Worm (Caenorhabditis elegans) whole organism, young adult: ENCODE measurements around the gene Y15E3A.5.

ENCODE experiments used
- cebp-1 ChIP-seq, 2 experiments: fragments of 200-800 bp in 1 of 2; sonication (Bioruptor generic) in 1 of 2; sonication (generic microtip) in 1 of 2; IDR thresholded peaks in 1 of 2; optimal IDR thresholded peaks in 1 of 2; 2 replicates each; pipeline versions ENCODE4 v1.3.6 to Lab custom; 2017 to 2022; ENCODE audit warnings: missing compliant biosample characterization in 2 of 2, missing genetic modification characterization in 2 of 2, mild to moderate bottlenecking in 1 of 2, missing genetic modification reagents in 1 of 2, moderate library complexity in 1 of 2
- dpl-1 ChIP-seq: fragments of 150-350 bp; optimal IDR thresholded peaks from 2 replicates; lab custom pipeline; 2014; ENCODE audit warnings: missing biosample characterization, missing genetic modification reagents, missing genetic modification characterization
- efl-1 ChIP-seq: fragments of 150-350 bp; optimal IDR thresholded peaks from 2 replicates; lab custom pipeline; 2014; ENCODE audit warnings: missing biosample characterization, missing genetic modification reagents, missing genetic modification characterization
- ets-4 ChIP-seq: fragments of 200-800 bp; sonication (Bioruptor generic); optimal IDR thresholded peaks from 2 replicates; lab custom pipeline; 2018; ENCODE audit warnings: mild to moderate bottlenecking, missing genetic modification characterization, missing compliant biosample characterization
- hmg-1.2 ChIP-seq: fragments of 200-800 bp; sonication (Bioruptor generic); IDR thresholded peaks from 2 replicates; pipeline ENCODE4 v1.3.6; 2022; ENCODE audit warnings: missing genetic modification reagents, missing genetic modification characterization, missing compliant biosample characterization
- lsl-1 ChIP-seq: fragments of 200-800 bp; sonication (Bioruptor generic); optimal IDR thresholded peaks from 2 replicates; lab custom pipeline; 2018; ENCODE audit warnings: mild to moderate bottlenecking, missing genetic modification characterization, moderate library complexity, missing compliant biosample characterization
- madf-10 ChIP-seq: sonication (generic microtip); optimal IDR thresholded peaks from 2 replicates; lab custom pipeline; 2016; ENCODE audit warnings: mild to moderate bottlenecking, missing genetic modification characterization, missing compliant biosample characterization
- madf-6 ChIP-seq: fragments of 200-800 bp; sonication (Bioruptor generic); IDR thresholded peaks from 2 replicates; pipeline ENCODE4 v1.3.6; 2022; ENCODE audit warnings: missing genetic modification reagents, missing genetic modification characterization, missing compliant biosample characterization
- sea-2 ChIP-seq: fragments of 200-800 bp; sonication (Bioruptor generic); IDR thresholded peaks from 2 replicates; pipeline ENCODE4 v1.3.6; 2022; ENCODE audit warnings: missing genetic modification characterization, missing compliant biosample characterization
- snpc-3.4 ChIP-seq: sonication (generic microtip); optimal IDR thresholded peaks from 2 replicates; lab custom pipeline; 2017; ENCODE audit warnings: missing genetic modification characterization, mild to moderate bottlenecking, missing compliant biosample characterization, antibody characterized with exemption, moderate library complexity, missing genotype, missing genetic modification reagents
- snpc-4 ChIP-seq, 5 experiments: fragments of 150-350 bp in 1 of 5; sonication (generic microtip) in 4 of 5; optimal IDR thresholded peaks; 2 replicates each; lab custom pipeline; 2014 to 2018; ENCODE audit warnings: missing genetic modification characterization in 5 of 5, missing biosample characterization in 3 of 5, antibody characterized with exemption in 2 of 5, mild to moderate bottlenecking in 2 of 5, missing compliant biosample characterization in 2 of 5, missing genotype in 2 of 5, moderate library complexity in 2 of 5, missing genetic modification reagents in 1 of 5
- ztf-18 ChIP-seq: sonication (generic microtip); optimal IDR thresholded peaks from 2 replicates; lab custom pipeline; 2016; ENCODE audit warnings: missing genotype, mild to moderate bottlenecking, missing genetic modification characterization, missing compliant biosample characterization
- ztf-25 ChIP-seq: fragments of 200-800 bp; sonication (Bioruptor generic); IDR thresholded peaks from 2 replicates; pipeline ENCODE4 v1.3.6; 2022; ENCODE audit warnings: missing genetic modification reagents, missing genetic modification characterization, missing compliant biosample characterization

DNA sequence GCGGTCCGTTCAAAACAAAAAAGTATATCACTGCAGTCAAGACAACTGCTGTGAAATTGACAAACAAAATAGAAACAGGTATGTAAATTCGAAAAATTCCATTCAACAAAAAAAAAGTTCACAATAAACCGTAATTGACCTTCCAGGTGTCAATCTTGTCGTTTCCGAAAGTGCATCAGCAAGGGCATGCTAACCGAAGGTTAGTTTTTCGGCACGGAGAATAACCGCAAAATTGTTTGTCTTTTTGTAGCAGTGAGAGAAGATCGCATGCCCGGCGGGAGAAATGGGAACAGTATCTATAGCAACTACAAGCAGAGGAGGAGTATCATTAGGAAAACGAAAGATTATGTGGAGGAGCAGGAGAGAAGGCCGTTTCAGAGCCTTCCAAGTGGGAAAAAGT is 27.7 kb upstream of the Y15E3A.5 start:
- TF ChIP-seq snpc-3.4 (tag; lab: Kevin White, UChicago), result no peak
- TF ChIP-seq cebp-1 (GFP tag; IDR thresholded peaks at IDR 0.05; lab: Robert Waterston, UW), result no peak
- TF ChIP-seq cebp-1 (tag; optimal IDR thresholded peaks at IDR 0.05; lab: Kevin White, UChicago), result no peak
- TF ChIP-seq sea-2 (GFP tag; lab: Robert Waterston, UW), result no peak
- no peak for TF ChIP-seq efl-1 (GFP tag; lab: Kevin White, UChicago)
- TF ChIP-seq snpc-4 (GFP tag; optimal IDR thresholded peaks at IDR 0.05; lab: Kevin White, UChicago), result no peak
- TF ChIP-seq snpc-4 (tag; optimal IDR thresholded peaks at IDR 0.05; lab: Kevin White, UChicago), result no peak
- no peak for TF ChIP-seq ztf-25
- TF ChIP-seq ets-4, result no peak
- no peak for TF ChIP-seq madf-6
- TF ChIP-seq ztf-18 (tag; lab: Kevin White, UChicago), result no peak
- TF ChIP-seq dpl-1 (GFP tag; lab: Kevin White, UChicago), result no peak
- TF ChIP-seq hmg-1.2, result no peak
- TF ChIP-seq madf-10 (tag; lab: Kevin White, UChicago), result no peak
- no peak for TF ChIP-seq lsl-1 (GFP tag; lab: Kevin White, UChicago)
